Fruit fly (Drosophila melanogaster): ENCODE data around the gene CG2200.

Gene CG2200

DNA sequence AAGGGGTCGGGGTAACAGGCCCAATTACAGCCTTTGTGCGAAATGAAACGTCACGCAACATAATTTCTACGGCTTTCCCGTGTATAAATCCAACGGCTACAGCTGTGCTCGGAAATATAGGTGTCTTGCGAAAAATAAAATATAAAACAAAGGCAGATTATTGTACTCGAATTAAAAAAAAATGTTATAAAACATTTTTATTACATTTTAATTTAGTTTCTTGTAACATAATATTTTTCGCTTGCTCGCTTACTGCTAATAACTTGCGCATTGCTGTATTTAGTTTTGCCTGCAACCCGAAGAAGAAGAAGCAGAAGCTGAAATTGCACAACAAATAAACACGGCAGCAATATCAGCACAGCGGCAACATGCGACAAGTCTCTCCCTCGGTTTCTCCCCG, 49.0 kb downstream of the CG2200 start (continued):
- no peak for TF ChIP-seq CG13624 (GFP tag; optimal IDR thresholded peaks at IDR 0.05)
- no peak for TF ChIP-seq CG34224 (GFP tag; IDR thresholded peaks at IDR 0.05; ENCODE audit: partially characterized antibody)
- TF ChIP-seq NfI (GFP tag; optimal IDR thresholded peaks at IDR 0.05), result no peak
- TF ChIP-seq ap (GFP tag; IDR thresholded peaks at IDR 0.05), result no peak
- TF ChIP-seq lov (optimal IDR thresholded peaks at IDR 0.05), result no peak
- TF ChIP-seq lov (GFP tag; IDR thresholded peaks at IDR 0.05), result no peak
- no peak for TF ChIP-seq tin (GFP tag; optimal IDR thresholded peaks at IDR 0.05)
- TF ChIP-seq CG17612 (GFP tag; IDR thresholded peaks at IDR 0.05), result no peak
- no peak for TF ChIP-seq NFAT (GFP tag; IDR thresholded peaks at IDR 0.05)
- no peak for TF ChIP-seq kah (GFP tag; optimal IDR thresholded peaks at IDR 0.05)
- no peak for TF ChIP-seq CG3281 (GFP tag; optimal IDR thresholded peaks at IDR 0.05)
- TF ChIP-seq CG7963 (GFP tag; IDR thresholded peaks at IDR 0.05; ENCODE audit: partially characterized antibody), result no peak
- no peak for TF ChIP-seq YL-1 (GFP tag; optimal IDR thresholded peaks at IDR 0.05)
- TF ChIP-seq tx (GFP tag; optimal IDR thresholded peaks at IDR 0.05), result no peak
- no peak for TF ChIP-seq Dip2 (GFP tag; IDR thresholded peaks at IDR 0.05)
- no peak for TF ChIP-seq CkIIα-i1 (GFP tag; IDR thresholded peaks at IDR 0.05)
- TF ChIP-seq bcd (GFP tag; optimal IDR thresholded peaks at IDR 0.05), result peak; percentile 9
- no peak for TF ChIP-seq CG31224 (GFP tag; IDR thresholded peaks at IDR 0.05)
- TF ChIP-seq mld (GFP tag; IDR thresholded peaks at IDR 0.05; ENCODE audit: partially characterized antibody), result no peak
- TF ChIP-seq nom (GFP tag; optimal IDR thresholded peaks at IDR 0.05), result peak; percentile 58
- TF ChIP-seq pho (GFP tag; optimal IDR thresholded peaks at IDR 0.05), result no peak
- TF ChIP-seq Hey (tag; optimal IDR thresholded peaks at IDR 0.05), result no peak
- TF ChIP-seq ken (GFP tag; IDR thresholded peaks at IDR 0.05), result no peak
- TF ChIP-seq sr (GFP tag; IDR thresholded peaks at IDR 0.05), result no peak
- no peak for TF ChIP-seq zf30C (GFP tag; optimal IDR thresholded peaks at IDR 0.05)
- peak; percentile 66 for TF ChIP-seq CG6689 (GFP tag; IDR thresholded peaks at IDR 0.05)
- no peak for TF ChIP-seq chm (GFP tag; IDR thresholded peaks at IDR 0.05)
- no peak for TF ChIP-seq CG3065 (GFP tag; optimal IDR thresholded peaks at IDR 0.05)
- TF ChIP-seq chinmo (GFP tag; IDR thresholded peaks at IDR 0.05; ENCODE audit: partially characterized antibody), result no peak
- TF ChIP-seq CG11560 (tag; IDR thresholded peaks at IDR 0.05), result no peak
- no peak for TF ChIP-seq hb (GFP tag; IDR thresholded peaks at IDR 0.05; ENCODE audit: partially characterized antibody)
- no peak for TF ChIP-seq CG12071 (GFP tag; optimal IDR thresholded peaks at IDR 0.05)
- TF ChIP-seq sna (GFP tag; IDR thresholded peaks at IDR 0.05; ENCODE audit: partially characterized antibody), result no peak
- peak; percentile 56 for TF ChIP-seq HLH3B (GFP tag; IDR thresholded peaks at IDR 0.05)
- TF ChIP-seq CG18262 (tag; optimal IDR thresholded peaks at IDR 0.05), result peak; percentile 40
- peak; percentile 33; the same call in 1 of the 2 replicates for TF ChIP-seq seq (GFP tag; IDR thresholded peaks at IDR 0.05)
- TF ChIP-seq sug (tag; optimal IDR thresholded peaks at IDR 0.05), result no peak
- TF ChIP-seq pnt (GFP tag; optimal IDR thresholded peaks at IDR 0.05), result no peak
- TF ChIP-seq ro (GFP tag; IDR thresholded peaks at IDR 0.05), result 0 out of 2 replicates have a peak, but pooled peaks have one; percentile 15
- no peak for TF ChIP-seq BEAF-32 (GFP tag; optimal IDR thresholded peaks at IDR 0.05)
- no peak for TF ChIP-seq CG18599 (GFP tag; optimal IDR thresholded peaks at IDR 0.05)
- TF ChIP-seq Fer3 (tag; optimal IDR thresholded peaks at IDR 0.05), result peak; percentile 25
- TF ChIP-seq vnd (GFP tag; IDR thresholded peaks at IDR 0.05; ENCODE audit: partially characterized antibody), result no peak
- no peak for TF ChIP-seq D (optimal IDR thresholded peaks at IDR 0.05)
- peak; percentile 23 for TF ChIP-seq D (GFP tag; optimal IDR thresholded peaks at IDR 0.05)
- TF ChIP-seq vfl (GFP tag; optimal IDR thresholded peaks at IDR 0.05), result no peak
- no peak for TF ChIP-seq CG18011 (GFP tag; optimal IDR thresholded peaks at IDR 0.05)
- TF ChIP-seq Hsf (GFP tag; optimal IDR thresholded peaks at IDR 0.05), result no peak
- no peak for TF ChIP-seq CG8359 (GFP tag; optimal IDR thresholded peaks at IDR 0.05; ENCODE audit: borderline replicate concordance)
- peak; percentile 67 for TF ChIP-seq CG11504 (tag; optimal IDR thresholded peaks at IDR 0.05)
- TF ChIP-seq MESR4 (GFP tag; optimal IDR thresholded peaks at IDR 0.05), result no peak

All from whole organism, embryonic.